Worm (Caenorhabditis elegans) whole organism, L1 larva: Measurements from ENCODE around the gene F35H12.6.

Experiments
- C04F5.9 ChIP-seq: sonication (generic microtip); optimal IDR thresholded peaks from 2 replicates; lab custom pipeline; 2016; ENCODE audit warnings: missing genetic modification characterization, missing compliant biosample characterization
- C16A3.4 ChIP-seq: fragments of 150-350 bp; optimal IDR thresholded peaks from 2 replicates; lab custom pipeline; 2014; ENCODE audit warnings: missing biosample characterization, missing genetic modification characterization
- F16B12.6 ChIP-seq: fragments of 150-350 bp; optimal IDR thresholded peaks from 2 replicates; lab custom pipeline; 2014; ENCODE audit warnings: missing biosample characterization, missing genetic modification characterization
- Y116A8C.19 ChIP-seq: sonication (generic microtip); optimal IDR thresholded peaks from 2 replicates; lab custom pipeline; 2016; ENCODE audit warnings: missing compliant biosample characterization, missing genetic modification characterization, borderline replicate concordance
- alr-1 ChIP-seq: fragments of 200-800 bp; sonication (Bioruptor generic); optimal IDR thresholded peaks from 2 replicates; lab custom pipeline; 2018; ENCODE audit warnings: borderline replicate concordance, mild to moderate bottlenecking, missing genetic modification characterization, missing compliant biosample characterization
- ama-1 ChIP-seq: fragments of 150-350 bp; optimal IDR thresholded peaks from 2 replicates; lab custom pipeline; 2014
- ceh-82 ChIP-seq, 3 experiments: fragments of 150-350 bp in 1 of 3; sonication (generic microtip) in 2 of 3; optimal IDR thresholded peaks; 2 replicates each; lab custom pipeline; 2014 to 2017; ENCODE audit warnings: missing biosample characterization in 3 of 3, missing genetic modification characterization in 3 of 3
- ces-1 ChIP-seq: fragments of 150-350 bp; optimal IDR thresholded peaks from 2 replicates; lab custom pipeline; 2014; ENCODE audit warnings: missing biosample characterization, missing genetic modification reagents, missing genetic modification characterization
- dsc-1 ChIP-seq: sonication (generic microtip); optimal IDR thresholded peaks from 2 replicates; lab custom pipeline; 2016; ENCODE audit warnings: mild to moderate bottlenecking, missing genetic modification characterization, missing compliant biosample characterization
- efl-1 ChIP-seq, 4 experiments: fragments of 150-350 bp; optimal IDR thresholded peaks in 3 of 4; peaks in 1 of 4; 1 replicate in 1 of 4; 2 replicates in 3 of 4; lab custom pipeline; 2014; ENCODE audit warnings: missing biosample characterization in 2 of 4, missing genetic modification characterization in 2 of 4, missing genetic modification reagents in 2 of 4
- egl-27 ChIP-seq, 2 experiments: fragments of 150-350 bp in 1 of 2; sonication (generic microtip); optimal IDR thresholded peaks; 3 replicates each; lab custom pipeline; 2017 to 2018; ENCODE audit warnings: missing biosample characterization in 2 of 2, missing genetic modification characterization in 2 of 2, missing genetic modification reagents in 2 of 2
- elt-3 ChIP-seq, 6 experiments: fragments of 150-350 bp in 1 of 6; sonication (generic microtip); optimal IDR thresholded peaks; 2 replicates each; lab custom pipeline; 2017 to 2018; ENCODE audit warnings: missing biosample characterization in 6 of 6, missing genetic modification characterization in 6 of 6, inconsistent platforms in 1 of 6
- ets-5 ChIP-seq: fragments of 200-800 bp; sonication (Bioruptor generic); IDR thresholded peaks from 2 replicates; pipeline ENCODE4 v1.3.6; 2022; ENCODE audit warnings: missing genetic modification characterization, missing compliant biosample characterization
- fkh-10 ChIP-seq: sonication (generic microtip); optimal IDR thresholded peaks from 2 replicates; lab custom pipeline; 2017; ENCODE audit warnings: missing biosample characterization, missing genetic modification reagents, missing genetic modification characterization
- fkh-4 ChIP-seq: sonication (generic microtip); optimal IDR thresholded peaks from 2 replicates; lab custom pipeline; 2016; ENCODE audit warnings: missing compliant biosample characterization, missing genetic modification characterization, borderline replicate concordance
- grh-1 ChIP-seq: fragments of 200-800 bp; sonication (Bioruptor generic); IDR thresholded peaks from 2 replicates; pipeline ENCODE4 v1.3.6; 2022; ENCODE audit warnings: missing genetic modification reagents, missing genetic modification characterization, missing compliant biosample characterization
- hlh-4 ChIP-seq: sonication (generic microtip); optimal IDR thresholded peaks from 2 replicates; lab custom pipeline; 2016; ENCODE audit warnings: mild to moderate bottlenecking, missing genetic modification characterization, missing compliant biosample characterization
- jun-1 ChIP-seq: fragments of 150-350 bp; optimal IDR thresholded peaks from 2 replicates; lab custom pipeline; 2014; ENCODE audit warnings: missing biosample characterization, missing genetic modification reagents, missing genetic modification characterization
- lin-14 ChIP-seq: fragments of 200-800 bp; sonication (Bioruptor generic); optimal IDR thresholded peaks from 2 replicates; lab custom pipeline; 2018; ENCODE audit warnings: mild to moderate bottlenecking, missing genetic modification characterization, moderate library complexity, missing compliant biosample characterization
- lin-15B ChIP-seq: fragments of 150-350 bp; sonication (generic microtip); optimal IDR thresholded peaks from 3 replicates; lab custom pipeline; 2014; ENCODE audit warnings: missing biosample characterization, missing genetic modification characterization
- lin-35 ChIP-seq, 2 experiments: fragments of 150-350 bp; optimal IDR thresholded peaks; 2 replicates each; lab custom pipeline; 2014; ENCODE audit warnings: missing biosample characterization in 2 of 2, missing genetic modification characterization in 2 of 2, missing genetic modification reagents in 2 of 2
- lir-3 ChIP-seq: sonication (generic microtip); optimal IDR thresholded peaks from 2 replicates; lab custom pipeline; 2016; ENCODE audit warnings: mild to moderate bottlenecking, missing genetic modification characterization, moderate library complexity, missing compliant biosample characterization; ENCODE audit not compliant: poor library complexity
- mab-9 ChIP-seq: fragments of 200-800 bp; sonication (Bioruptor generic); IDR thresholded peaks from 2 replicates; pipeline ENCODE4 v1.3.6; 2022; ENCODE audit warnings: missing genetic modification reagents, missing genetic modification characterization, missing compliant biosample characterization
- mdl-1 ChIP-seq, 2 experiments: fragments of 150-350 bp; optimal IDR thresholded peaks; 2 replicates each; lab custom pipeline; 2014 to 2017; ENCODE audit warnings: missing biosample characterization in 2 of 2, missing genetic modification characterization in 2 of 2, inconsistent platforms in 1 of 2
- nhr-11 ChIP-seq: fragments of 150-350 bp; optimal IDR thresholded peaks from 2 replicates; lab custom pipeline; 2014; ENCODE audit warnings: missing biosample characterization, missing genetic modification characterization
- nhr-19 ChIP-seq: fragments of 200-800 bp; sonication (Bioruptor generic); conservative IDR thresholded peaks from 2 replicates; pipeline ENCODE4 v1.3.6; 2022; ENCODE audit warnings: missing genetic modification characterization, missing compliant biosample characterization
- nhr-28 ChIP-seq: fragments of 150-350 bp; optimal IDR thresholded peaks from 2 replicates; lab custom pipeline; 2014; ENCODE audit warnings: missing biosample characterization, missing genetic modification characterization
- nhr-47 ChIP-seq: sonication (generic microtip); optimal IDR thresholded peaks from 2 replicates; lab custom pipeline; 2016; ENCODE audit warnings: mild to moderate bottlenecking, missing genetic modification characterization, moderate library complexity, missing compliant biosample characterization
- nhr-77 ChIP-seq: fragments of 150-350 bp; optimal IDR thresholded peaks from 2 replicates; lab custom pipeline; 2014; ENCODE audit warnings: missing biosample characterization, missing genetic modification characterization
- pag-3 ChIP-seq: sonication (generic microtip); optimal IDR thresholded peaks from 2 replicates; lab custom pipeline; 2017; ENCODE audit warnings: missing genetic modification characterization, mild to moderate bottlenecking, missing compliant biosample characterization, antibody characterized with exemption, borderline replicate concordance; ENCODE audit not compliant: insufficient read depth
- sptf-1 ChIP-seq: fragments of 150-350 bp; optimal IDR thresholded peaks from 2 replicates; lab custom pipeline; 2014; ENCODE audit warnings: missing biosample characterization, missing genetic modification characterization
- tlp-1 ChIP-seq: fragments of 150-350 bp; optimal IDR thresholded peaks from 2 replicates; lab custom pipeline; 2014; ENCODE audit warnings: missing biosample characterization, missing genetic modification characterization
- unc-30 ChIP-seq: sonication (generic microtip); optimal IDR thresholded peaks from 2 replicates; lab custom pipeline; 2017; ENCODE audit warnings: missing biosample characterization, missing genetic modification characterization
- unc-62 ChIP-seq: fragments of 150-350 bp; optimal IDR thresholded peaks from 2 replicates; lab custom pipeline; 2014; ENCODE audit warnings: missing biosample characterization, missing genetic modification reagents, missing genetic modification characterization
- unc-86 ChIP-seq: sonication (generic microtip); optimal IDR thresholded peaks from 2 replicates; lab custom pipeline; 2016; ENCODE audit warnings: missing genetic modification characterization, missing compliant biosample characterization
- vab-15 ChIP-seq: sonication (generic microtip); optimal IDR thresholded peaks from 2 replicates; lab custom pipeline; 2017; ENCODE audit warnings: missing genotype, mild to moderate bottlenecking, missing genetic modification characterization, missing compliant biosample characterization
- zag-1 ChIP-seq: fragments of 150-350 bp; optimal IDR thresholded peaks from 2 replicates; lab custom pipeline; 2014; ENCODE audit warnings: missing biosample characterization, missing genetic modification characterization

F35H12.6 gene

DNA sequence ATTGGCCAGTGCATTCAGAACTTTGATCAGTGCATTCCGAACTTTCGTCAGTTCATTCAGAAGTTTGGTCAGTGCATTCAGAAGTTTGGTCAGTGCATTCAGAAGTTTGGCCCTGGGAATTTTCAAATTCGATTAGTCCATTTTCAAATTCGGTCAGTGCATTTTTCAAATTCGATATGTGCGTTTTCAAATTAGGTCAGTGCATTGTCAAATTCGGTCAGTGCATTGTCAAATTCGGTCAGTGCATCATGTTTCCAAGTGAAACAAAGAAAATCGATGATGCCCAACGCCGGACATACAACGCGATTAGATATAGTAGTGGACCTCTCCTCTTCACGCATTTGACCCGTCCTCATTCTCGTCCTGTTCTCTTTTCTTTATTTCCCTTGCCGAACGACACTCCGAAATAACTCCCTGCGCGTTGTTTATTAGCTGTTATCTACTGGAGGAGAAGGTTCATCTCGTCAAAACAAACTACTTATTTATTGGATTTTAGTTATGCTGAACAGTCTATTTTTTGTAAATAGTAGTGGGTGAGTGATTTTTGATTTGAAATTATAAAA, 41.5 kb downstream of the F35H12.6 start, which contains the start of gene apm-3 (continued):
- peak; percentile 19 to 41 for TF ChIP-seq lin-35 (GFP tag; optimal IDR thresholded peaks at IDR 0.05; lab: Kevin White, UChicago)
- TF ChIP-seq vab-15 (tag; lab: Kevin White, UChicago): no peak
- no peak for TF ChIP-seq nhr-19 (GFP tag; lab: Robert Waterston, UW)
- no peak for TF ChIP-seq lir-3 (tag; lab: Kevin White, UChicago)
- no peak for TF ChIP-seq sptf-1 (tag; lab: Kevin White, UChicago)
- peak; percentile 44 for TF ChIP-seq nhr-47 (tag; lab: Kevin White, UChicago)
- TF ChIP-seq ets-5 (GFP tag; lab: Robert Waterston, UW): no peak
- TF ChIP-seq C04F5.9: no peak
- no peak for TF ChIP-seq tlp-1 (tag; lab: Kevin White, UChicago)
- TF ChIP-seq F16B12.6 (tag; lab: Kevin White, UChicago): peak; percentile 22
- no peak for TF ChIP-seq unc-62
- TF ChIP-seq elt-3 (tag; optimal IDR thresholded peaks at IDR 0.05; lab: Kevin White, UChicago): peak in 1 of 6 experiments; percentile 20
- TF ChIP-seq pag-3 (tag; lab: Kevin White, UChicago): no peak
- no peak for TF ChIP-seq mdl-1 (tag; optimal IDR thresholded peaks at IDR 0.05; lab: Kevin White, UChicago)
- no peak for TF ChIP-seq zag-1
- TF ChIP-seq dsc-1 (tag; lab: Kevin White, UChicago): no peak
- no peak for TF ChIP-seq unc-86 (tag; lab: Kevin White, UChicago)
- TF ChIP-seq jun-1: peak; percentile 8
- TF ChIP-seq C16A3.4 (tag; lab: Kevin White, UChicago): no peak
- no peak for TF ChIP-seq egl-27 (tag; optimal IDR thresholded peaks at IDR 0.05; lab: Kevin White, UChicago)
- TF ChIP-seq nhr-28 (tag; lab: Kevin White, UChicago): no peak
- TF ChIP-seq Y116A8C.19 (tag; lab: Kevin White, UChicago): no peak
- TF ChIP-seq, all 84 proteins: peak for 19

DNA sequence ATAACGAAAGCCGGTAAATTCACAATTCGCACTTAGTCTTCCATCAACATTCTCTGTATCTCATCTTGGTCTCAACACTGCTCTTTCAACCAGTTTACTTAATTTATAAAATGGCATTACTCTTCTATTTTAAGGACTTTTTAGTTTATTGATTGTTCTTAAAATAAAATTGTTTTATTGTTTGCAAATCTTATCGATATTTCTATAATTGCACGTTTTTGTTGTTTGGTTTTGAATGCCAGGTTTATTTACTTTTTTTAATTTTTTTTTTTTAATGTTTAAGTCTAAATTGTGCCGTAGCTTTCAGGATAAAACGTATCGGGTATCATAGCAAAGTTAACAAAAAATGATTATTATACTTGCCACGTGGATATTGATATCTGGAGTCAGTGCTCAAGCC, 44.5 kb downstream of the F35H12.6 start, which contains the start of gene chil-10:
Gene chil-10 (plus strand): TSS at position 301 of the 400 bp plus-strand sequence.
- TF ChIP-seq unc-30 (tag; lab: Kevin White, UChicago) (no peak), nhr-11 (tag; lab: Kevin White, UChicago) (no peak), lir-3 (tag; lab: Kevin White, UChicago) (no peak)

DNA sequence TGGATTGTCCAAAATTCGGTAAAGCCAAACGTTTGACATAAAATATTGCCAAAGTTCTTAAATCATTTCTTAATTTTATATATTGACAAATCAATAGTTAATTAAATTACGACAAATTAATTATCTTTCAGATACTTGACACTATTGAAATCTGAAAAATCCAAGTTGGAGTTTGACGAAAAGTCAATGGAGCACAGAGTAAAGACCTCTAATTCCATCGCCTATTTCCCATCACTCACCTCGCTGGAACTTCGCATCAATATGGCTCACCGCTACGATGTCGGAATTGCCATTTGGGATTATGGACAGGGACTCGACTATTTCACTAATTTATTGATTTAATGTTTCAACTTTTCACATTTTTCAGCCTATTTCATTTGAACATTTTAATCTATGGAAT, 47.0 kb downstream of the F35H12.6 start:
- TF ChIP-seq ceh-82 (tag; optimal IDR thresholded peaks at IDR 0.05; lab: Kevin White, UChicago) (no peak), nhr-77 (tag; lab: Kevin White, UChicago) (no peak), grh-1 (no peak), fkh-10 (GFP tag; lab: Kevin White, UChicago) (no peak)
- TF ChIP-seq, all 84 proteins: peak for 0

DNA sequence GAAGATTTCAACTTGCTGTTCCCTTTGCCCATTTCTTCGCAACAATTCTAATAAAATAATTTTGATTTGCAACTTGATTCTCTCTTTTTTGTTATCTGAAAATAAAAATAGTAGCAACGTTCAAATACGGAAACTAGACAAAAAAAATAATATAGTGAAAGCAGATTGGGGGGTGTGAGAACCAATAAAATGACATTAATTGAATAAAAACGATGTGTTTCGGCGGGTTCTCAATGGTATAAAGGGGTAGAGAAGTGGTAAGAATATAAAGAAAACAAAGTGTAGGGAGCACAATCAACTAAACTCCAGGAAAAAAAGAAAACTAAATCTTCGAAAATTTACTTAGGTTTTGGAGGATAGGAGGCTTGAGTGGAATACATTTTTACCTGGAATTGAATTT, 50.1 kb downstream of the F35H12.6 start, which contains the start of gene ncs-1:
Gene ncs-1 (minus strand): TSS at position 101 of the 400 bp plus-strand sequence.
- TF ChIP-seq lin-14 (GFP tag; lab: Kevin White, UChicago): no peak
- TF ChIP-seq ces-1 (GFP tag; lab: Kevin White, UChicago): no peak
- no peak for TF ChIP-seq efl-1 (optimal IDR thresholded peaks at IDR 0.05; lab: Kevin White, UChicago)
- no peak for TF ChIP-seq efl-1 (GFP tag; optimal IDR thresholded peaks at IDR 0.05 in 1 of 2; lab: Kevin White, UChicago)
- TF ChIP-seq lin-35 (GFP tag; optimal IDR thresholded peaks at IDR 0.05; lab: Kevin White, UChicago): no peak
- TF ChIP-seq alr-1 (tag; lab: Kevin White, UChicago): no peak
- no peak for TF ChIP-seq mab-9 (GFP tag; lab: Robert Waterston, UW)
- no peak for TF ChIP-seq hlh-4
- TF ChIP-seq fkh-4 (tag; lab: Kevin White, UChicago): no peak
- TF ChIP-seq mdl-1 (tag; optimal IDR thresholded peaks at IDR 0.05; lab: Kevin White, UChicago): no peak
- TF ChIP-seq ama-1: no peak
- TF ChIP-seq lin-15B (tag; lab: Kevin White, UChicago): no peak
